Worm (Caenorhabditis elegans) whole organism, L1 larva: ENCODE results near the gene nhr-57.

Experiments used
- Y116A8C.19 ChIP-seq: sonication (generic microtip); optimal IDR thresholded peaks from 2 replicates; lab custom pipeline; 2016; ENCODE audit warnings: missing compliant biosample characterization, missing genetic modification characterization, borderline replicate concordance
- ama-1 ChIP-seq: fragments of 150-350 bp; optimal IDR thresholded peaks from 2 replicates; lab custom pipeline; 2014
- ceh-63 ChIP-seq: fragments of 200-800 bp; sonication (Bioruptor generic); optimal IDR thresholded peaks from 2 replicates; lab custom pipeline; 2018; ENCODE audit warnings: mild to moderate bottlenecking, missing genetic modification characterization, missing compliant biosample characterization
- efl-1 ChIP-seq, 4 experiments: fragments of 150-350 bp; optimal IDR thresholded peaks in 3 of 4; peaks in 1 of 4; 1 replicate in 1 of 4; 2 replicates in 3 of 4; lab custom pipeline; 2014; ENCODE audit warnings: missing biosample characterization in 2 of 4, missing genetic modification characterization in 2 of 4, missing genetic modification reagents in 2 of 4
- lin-15B ChIP-seq: fragments of 150-350 bp; sonication (generic microtip); optimal IDR thresholded peaks from 3 replicates; lab custom pipeline; 2014; ENCODE audit warnings: missing biosample characterization, missing genetic modification characterization
- mdl-1 ChIP-seq, 2 experiments: fragments of 150-350 bp; optimal IDR thresholded peaks; 2 replicates each; lab custom pipeline; 2014 to 2017; ENCODE audit warnings: missing biosample characterization in 2 of 2, missing genetic modification characterization in 2 of 2, inconsistent platforms in 1 of 2
- nhr-11 ChIP-seq: fragments of 150-350 bp; optimal IDR thresholded peaks from 2 replicates; lab custom pipeline; 2014; ENCODE audit warnings: missing biosample characterization, missing genetic modification characterization
- nhr-12 ChIP-seq: sonication (generic microtip); optimal IDR thresholded peaks from 2 replicates; lab custom pipeline; 2017; ENCODE audit warnings: missing biosample characterization, missing genetic modification characterization
- nhr-28 ChIP-seq: fragments of 150-350 bp; optimal IDR thresholded peaks from 2 replicates; lab custom pipeline; 2014; ENCODE audit warnings: missing biosample characterization, missing genetic modification characterization
- unc-98 ChIP-seq: fragments of 200-800 bp; sonication (Bioruptor generic); IDR thresholded peaks from 2 replicates; pipeline ENCODE4 v1.3.6; 2022; ENCODE audit warnings: missing genetic modification characterization, missing compliant biosample characterization

- no peak for TF ChIP-seq Y116A8C.19
- no peak for TF ChIP-seq unc-98
- no peak for TF ChIP-seq mdl-1 (tag; optimal IDR thresholded peaks at IDR 0.05; lab: Kevin White, UChicago)
- no peak for TF ChIP-seq lin-15B (tag; lab: Kevin White, UChicago)
- no peak for TF ChIP-seq nhr-11
- no peak for TF ChIP-seq ceh-63 (GFP tag; lab: Kevin White, UChicago)
- no peak for TF ChIP-seq ama-1 (lab: Kevin White, UChicago)
- TF ChIP-seq efl-1 (optimal IDR thresholded peaks at IDR 0.05; lab: Kevin White, UChicago), result no peak
- peak in 1 of 2 experiments; percentile 52 for TF ChIP-seq efl-1 (GFP tag; optimal IDR thresholded peaks at IDR 0.05 in 1 of 2; lab: Kevin White, UChicago)
- TF ChIP-seq nhr-12 (tag; lab: Kevin White, UChicago), result no peak
- no peak for TF ChIP-seq nhr-28 (tag; lab: Kevin White, UChicago)
Measured at ce11 chrV:4182546-4182945, 50.9 kb downstream of the nhr-57 start.
